Worm (Caenorhabditis elegans) whole organism, young adult: ENCODE results near the gene W06G6.9.
A peak's percentile ranks its signal among the peaks of the same experiment; 100 is the strongest.

Source experiments
- B0261.1 ChIP-seq: sonication (generic microtip); optimal IDR thresholded peaks from 2 replicates; lab custom pipeline; 2016; ENCODE audit warnings: mild to moderate bottlenecking, missing genetic modification characterization, moderate library complexity, missing compliant biosample characterization
- C06A6.2 ChIP-seq: fragments of 200-800 bp; sonication (Bioruptor generic); conservative IDR thresholded peaks from 2 replicates; pipeline ENCODE4 v1.3.6; 2022; ENCODE audit warnings: missing genetic modification characterization, missing compliant biosample characterization
- D2030.7 ChIP-seq: fragments of 200-800 bp; sonication (Bioruptor generic); IDR thresholded peaks from 2 replicates; pipeline ENCODE4 v1.3.6; 2022; ENCODE audit warnings: missing genetic modification reagents, missing genetic modification characterization, missing compliant biosample characterization
- K12H6.12 ChIP-seq: fragments of 200-800 bp; sonication (Bioruptor generic); optimal IDR thresholded peaks from 2 replicates; lab custom pipeline; 2018; ENCODE audit warnings: mild to moderate bottlenecking, missing genetic modification characterization, missing compliant biosample characterization
- T26A5.8 ChIP-seq: sonication (generic microtip); optimal IDR thresholded peaks from 2 replicates; lab custom pipeline; 2016; ENCODE audit warnings: missing genetic modification characterization, missing compliant biosample characterization
- Y56A3A.18 ChIP-seq: fragments of 200-800 bp; sonication (Bioruptor generic); IDR thresholded peaks from 2 replicates; pipeline ENCODE4 v1.3.6; 2022; ENCODE audit warnings: missing genetic modification reagents, missing genetic modification characterization, missing compliant biosample characterization
- Y79H2A.3 ChIP-seq: fragments of 200-800 bp; sonication (Bioruptor generic); conservative IDR thresholded peaks from 2 replicates; pipeline ENCODE4 v1.3.6; 2022; ENCODE audit warnings: missing genetic modification reagents, missing genetic modification characterization, missing compliant biosample characterization
- ZK185.1 ChIP-seq: sonication (generic microtip); optimal IDR thresholded peaks from 2 replicates; lab custom pipeline; 2016; ENCODE audit warnings: mild to moderate bottlenecking, missing genetic modification characterization, missing compliant biosample characterization; ENCODE audit not compliant: poor library complexity, severe bottlenecking
- attf-3 ChIP-seq: fragments of 200-800 bp; sonication (Bioruptor generic); conservative IDR thresholded peaks from 2 replicates; pipeline ENCODE4 v1.3.6; 2022; ENCODE audit warnings: missing genetic modification reagents, missing genetic modification characterization, missing compliant biosample characterization
- attf-5 ChIP-seq: fragments of 200-800 bp; sonication (Bioruptor generic); optimal IDR thresholded peaks from 2 replicates; lab custom pipeline; 2018; ENCODE audit warnings: mild to moderate bottlenecking, missing genetic modification characterization, missing compliant biosample characterization
- attf-6 ChIP-seq: fragments of 200-800 bp; sonication (Bioruptor generic); IDR thresholded peaks from 2 replicates; pipeline ENCODE4 v1.3.6; 2022; ENCODE audit warnings: missing genetic modification reagents, missing genetic modification characterization, missing compliant biosample characterization
- bed-1 ChIP-seq: fragments of 200-800 bp; sonication (Bioruptor generic); IDR thresholded peaks from 2 replicates; pipeline ENCODE4 v1.3.6; 2022; ENCODE audit warnings: missing genetic modification reagents, missing genetic modification characterization, missing compliant biosample characterization
- cebp-1 ChIP-seq, 2 experiments: fragments of 200-800 bp in 1 of 2; sonication (Bioruptor generic) in 1 of 2; sonication (generic microtip) in 1 of 2; IDR thresholded peaks in 1 of 2; optimal IDR thresholded peaks in 1 of 2; 2 replicates each; pipeline versions ENCODE4 v1.3.6 to Lab custom; 2017 to 2022; ENCODE audit warnings: missing compliant biosample characterization in 2 of 2, missing genetic modification characterization in 2 of 2, mild to moderate bottlenecking in 1 of 2, missing genetic modification reagents in 1 of 2, moderate library complexity in 1 of 2
- cebp-2 ChIP-seq: fragments of 200-800 bp; sonication (Bioruptor generic); IDR thresholded peaks from 2 replicates; pipeline ENCODE4 v1.3.6; 2022; ENCODE audit warnings: missing genetic modification characterization, missing compliant biosample characterization
- ceh-27 ChIP-seq: fragments of 200-800 bp; sonication (Bioruptor generic); optimal IDR thresholded peaks from 2 replicates; lab custom pipeline; 2018; ENCODE audit warnings: mild to moderate bottlenecking, missing genetic modification characterization, moderate library complexity, missing compliant biosample characterization
- die-1 ChIP-seq: sonication (generic microtip); optimal IDR thresholded peaks from 2 replicates; lab custom pipeline; 2016; ENCODE audit warnings: missing genotype, mild to moderate bottlenecking, missing genetic modification characterization, missing compliant biosample characterization
- dox-1 ChIP-seq: fragments of 200-800 bp; sonication (Bioruptor generic); IDR thresholded peaks from 2 replicates; pipeline ENCODE4 v1.3.6; 2022; ENCODE audit warnings: missing genetic modification reagents, missing genetic modification characterization, missing compliant biosample characterization
- dpl-1 ChIP-seq: fragments of 150-350 bp; optimal IDR thresholded peaks from 2 replicates; lab custom pipeline; 2014; ENCODE audit warnings: missing biosample characterization, missing genetic modification reagents, missing genetic modification characterization
- egl-18 ChIP-seq: fragments of 200-800 bp; sonication (Bioruptor generic); IDR thresholded peaks from 2 replicates; pipeline ENCODE4 v1.3.6; 2022; ENCODE audit warnings: missing genetic modification reagents, missing genetic modification characterization, missing compliant biosample characterization
- ekl-4 ChIP-seq: fragments of 200-800 bp; sonication (Bioruptor generic); IDR thresholded peaks from 2 replicates; pipeline ENCODE4 v1.3.6; 2022; ENCODE audit warnings: missing genetic modification reagents, missing genetic modification characterization, missing compliant biosample characterization
- him-1 ChIP-seq: sonication (generic microtip); optimal IDR thresholded peaks from 2 replicates; lab custom pipeline; 2016; ENCODE audit warnings: missing genotype, missing genetic modification reagents, missing genetic modification characterization, missing compliant biosample characterization
- hmg-1.2 ChIP-seq: fragments of 200-800 bp; sonication (Bioruptor generic); IDR thresholded peaks from 2 replicates; pipeline ENCODE4 v1.3.6; 2022; ENCODE audit warnings: missing genetic modification reagents, missing genetic modification characterization, missing compliant biosample characterization
- hmg-20 ChIP-seq: fragments of 200-800 bp; sonication (Bioruptor generic); IDR thresholded peaks from 2 replicates; pipeline ENCODE4 v1.3.6; 2022; ENCODE audit warnings: missing genetic modification reagents, missing genetic modification characterization, missing compliant biosample characterization
- lag-1 ChIP-seq: fragments of 200-800 bp; sonication (Bioruptor generic); IDR thresholded peaks from 2 replicates; pipeline ENCODE4 v1.3.6; 2022; ENCODE audit warnings: missing genetic modification reagents, missing genetic modification characterization, missing compliant biosample characterization
- lin-26 ChIP-seq: fragments of 200-800 bp; sonication (Bioruptor generic); IDR thresholded peaks from 2 replicates; pipeline ENCODE4 v1.3.6; 2022; ENCODE audit warnings: missing genetic modification reagents, missing genetic modification characterization, missing compliant biosample characterization
- nfyb-1 ChIP-seq: fragments of 200-800 bp; sonication (Bioruptor generic); IDR thresholded peaks from 2 replicates; pipeline ENCODE4 v1.3.6; 2022; ENCODE audit warnings: missing genetic modification reagents, missing genetic modification characterization, missing compliant biosample characterization
- nhr-80 ChIP-seq: sonication (generic microtip); optimal IDR thresholded peaks from 2 replicates; lab custom pipeline; 2016; ENCODE audit warnings: missing genetic modification characterization, missing compliant biosample characterization
- nhr-90 ChIP-seq: sonication (generic microtip); optimal IDR thresholded peaks from 2 replicates; lab custom pipeline; 2016; ENCODE audit warnings: missing genotype, mild to moderate bottlenecking, missing genetic modification characterization, missing compliant biosample characterization
- pbrm-1 ChIP-seq: fragments of 200-800 bp; sonication (Bioruptor generic); IDR thresholded peaks from 2 replicates; pipeline ENCODE4 v1.3.6; 2022; ENCODE audit warnings: missing genetic modification reagents, missing genetic modification characterization, missing compliant biosample characterization
- repo-1 ChIP-seq: sonication (generic microtip); optimal IDR thresholded peaks from 2 replicates; lab custom pipeline; 2017; ENCODE audit warnings: mild to moderate bottlenecking, missing genetic modification characterization, missing compliant biosample characterization
- rpc-1 ChIP-seq, 2 experiments: fragments of 150-350 bp in 1 of 2; sonication (generic microtip) in 1 of 2; optimal IDR thresholded peaks; 2 replicates each; lab custom pipeline; 2014 to 2018; ENCODE audit warnings: missing biosample characterization in 1 of 2, missing genetic modification characterization in 1 of 2, missing genetic modification reagents in 1 of 2, missing genotype in 1 of 2
- sdz-38 ChIP-seq: sonication (generic microtip); optimal IDR thresholded peaks from 2 replicates; lab custom pipeline; 2016; ENCODE audit warnings: missing genotype, missing genetic modification characterization, missing compliant biosample characterization
- snpc-4 ChIP-seq, 5 experiments: fragments of 150-350 bp in 1 of 5; sonication (generic microtip) in 4 of 5; optimal IDR thresholded peaks; 2 replicates each; lab custom pipeline; 2014 to 2018; ENCODE audit warnings: missing genetic modification characterization in 5 of 5, missing biosample characterization in 3 of 5, antibody characterized with exemption in 2 of 5, mild to moderate bottlenecking in 2 of 5, missing compliant biosample characterization in 2 of 5, missing genotype in 2 of 5, moderate library complexity in 2 of 5, missing genetic modification reagents in 1 of 5
- tbp1 ChIP-seq: fragments of 200-800 bp; sonication (Bioruptor generic); optimal IDR thresholded peaks from 2 replicates; lab custom pipeline; 2018; ENCODE audit warnings: mild to moderate bottlenecking, missing genetic modification characterization, missing compliant biosample characterization
- zfh-2 ChIP-seq: fragments of 200-800 bp; sonication (Bioruptor generic); conservative IDR thresholded peaks from 2 replicates; pipeline ENCODE4 v1.3.6; 2022; ENCODE audit warnings: missing genetic modification reagents, missing genetic modification characterization, missing compliant biosample characterization
- ztf-25 ChIP-seq: fragments of 200-800 bp; sonication (Bioruptor generic); IDR thresholded peaks from 2 replicates; pipeline ENCODE4 v1.3.6; 2022; ENCODE audit warnings: missing genetic modification reagents, missing genetic modification characterization, missing compliant biosample characterization
- ztf-6 ChIP-seq: fragments of 200-800 bp; sonication (Bioruptor generic); IDR thresholded peaks from 2 replicates; pipeline ENCODE4 v1.3.6; 2022; ENCODE audit warnings: missing genetic modification reagents, missing genetic modification characterization, missing compliant biosample characterization

Gene W06G6.9

DNA sequence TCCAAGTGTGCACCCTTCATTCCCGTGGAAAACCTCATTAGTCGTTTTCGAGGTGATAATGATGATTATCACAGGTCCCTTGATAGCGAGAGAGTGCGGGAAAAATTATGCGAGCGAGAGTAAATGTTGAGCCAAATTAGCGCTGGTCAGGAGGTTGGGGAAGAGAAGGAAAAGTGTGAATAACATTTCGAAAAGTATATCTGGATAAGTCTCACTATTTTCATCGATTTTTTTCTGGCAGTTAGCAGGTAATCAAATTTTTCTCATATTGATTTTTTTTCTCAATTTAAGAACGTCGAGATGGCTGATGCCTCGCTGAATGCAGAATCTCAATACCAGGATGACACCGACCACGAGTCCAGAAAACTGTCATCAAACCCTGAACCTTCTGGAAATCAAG lies 17.3 kb downstream of the W06G6.9 start, which contains the start of gene W06G6.2:
Gene W06G6.2 (plus strand): TSS at position 301 of the 400 bp plus-strand sequence.
- TF ChIP-seq hmg-20 (GFP tag; lab: Robert Waterston, UW) (no peak), C06A6.2 (no peak), Y56A3A.18 (GFP tag; lab: Robert Waterston, UW) (no peak), repo-1 (tag; lab: Kevin White, UChicago) (no peak), egl-18 (GFP tag; lab: Robert Waterston, UW) (no peak), T26A5.8 (tag; lab: Kevin White, UChicago) (no peak), bed-1 (no peak)

ce11 chrV:16627962-16628361 lies 18.3 kb downstream of the W06G6.9 start, which contains the start of gene oac-53:
oac-53 (minus strand) TSS chrV:16627970.
- TF ChIP-seq K12H6.12 (tag; lab: Kevin White, UChicago) (no peak), nhr-80 (peak; percentile 59)

- TF ChIP-seq zfh-2 (GFP tag; lab: Robert Waterston, UW) (peak; percentile 52), cebp-1 (GFP tag; IDR thresholded peaks at IDR 0.05; lab: Robert Waterston, UW) (no peak), cebp-1 (tag; optimal IDR thresholded peaks at IDR 0.05; lab: Kevin White, UChicago) (no peak), hmg-1.2 (no peak), D2030.7 (GFP tag; lab: Robert Waterston, UW) (peak; percentile 35; the same call in 1 of the 2 replicates), pbrm-1 (GFP tag; lab: Robert Waterston, UW) (peak; percentile 80), attf-3 (GFP tag; lab: Robert Waterston, UW) (no peak), attf-6 (0 out of 2 replicates have a peak, but pooled peaks have one; percentile 51), rpc-1 (optimal IDR thresholded peaks at IDR 0.05; lab: Kevin White, UChicago) (no peak), rpc-1 (tag; optimal IDR thresholded peaks at IDR 0.05; lab: Kevin White, UChicago) (peak; percentile 21), dox-1 (GFP tag; lab: Robert Waterston, UW) (peak; percentile 10; the same call in 1 of the 2 replicates)
These were observed 23.5 kb downstream of the W06G6.9 start, which contains the start of gene Y70C5A.2 for ce11 chrV:16622754-16623261. Y70C5A.2 (minus strand) TSS chrV:16623211.

ce11 chrV:16621894-16622293 lies 24.4 kb downstream of the W06G6.9 start:
- TF ChIP-seq hmg-20 (GFP tag; lab: Robert Waterston, UW) (no peak), dpl-1 (GFP tag; lab: Kevin White, UChicago) (no peak), attf-5 (GFP tag; lab: Kevin White, UChicago) (peak; percentile 29), ztf-25 (GFP tag; lab: Robert Waterston, UW) (no peak), die-1 (tag; lab: Kevin White, UChicago) (peak; percentile 33), cebp-2 (GFP tag; lab: Robert Waterston, UW) (0 out of 2 replicates have a peak, but pooled peaks have one; percentile 28), Y79H2A.3 (no peak), attf-6 (peak; percentile 79), hmg-1.2 (peak; percentile 28; the same call in 1 of the 2 replicates), sdz-38 (no peak), lag-1 (GFP tag; lab: Robert Waterston, UW) (0 out of 2 replicates have a peak, but pooled peaks have one; percentile 43), ZK185.1 (tag; lab: Kevin White, UChicago) (no peak), tbp1 (peak; percentile 93), D2030.7 (GFP tag; lab: Robert Waterston, UW) (0 out of 2 replicates have a peak, but pooled peaks have one; percentile 30), nhr-90 (tag; lab: Kevin White, UChicago) (no peak), egl-18 (GFP tag; lab: Robert Waterston, UW) (no peak), him-1 (tag; lab: Kevin White, UChicago) (peak; percentile 83), rpc-1 (optimal IDR thresholded peaks at IDR 0.05; lab: Kevin White, UChicago) (peak; percentile 61), rpc-1 (tag; optimal IDR thresholded peaks at IDR 0.05; lab: Kevin White, UChicago) (peak; percentile 76), B0261.1 (tag; lab: Kevin White, UChicago) (peak; percentile 82), snpc-4 (GFP tag; optimal IDR thresholded peaks at IDR 0.05; lab: Kevin White, UChicago) (no peak), snpc-4 (tag; optimal IDR thresholded peaks at IDR 0.05; lab: Kevin White, UChicago) (peak in 2 of 4 experiments; percentile 1 to 58), ztf-6 (no peak), ceh-27 (GFP tag; lab: Kevin White, UChicago) (peak; percentile 18), nfyb-1 (GFP tag; lab: Robert Waterston, UW) (no peak), ekl-4 (GFP tag; lab: Robert Waterston, UW) (no peak), dox-1 (GFP tag; lab: Robert Waterston, UW) (peak; percentile 60; the same call in 1 of the 2 replicates), lin-26 (peak; percentile 69; the same call in 1 of the 2 replicates)
